Fruit fly (Drosophila melanogaster): Measurements from ENCODE around the gene CG33777.
A peak's percentile ranks its signal among the peaks of the same experiment; 100 is the strongest.

CG33777 gene

DNA sequence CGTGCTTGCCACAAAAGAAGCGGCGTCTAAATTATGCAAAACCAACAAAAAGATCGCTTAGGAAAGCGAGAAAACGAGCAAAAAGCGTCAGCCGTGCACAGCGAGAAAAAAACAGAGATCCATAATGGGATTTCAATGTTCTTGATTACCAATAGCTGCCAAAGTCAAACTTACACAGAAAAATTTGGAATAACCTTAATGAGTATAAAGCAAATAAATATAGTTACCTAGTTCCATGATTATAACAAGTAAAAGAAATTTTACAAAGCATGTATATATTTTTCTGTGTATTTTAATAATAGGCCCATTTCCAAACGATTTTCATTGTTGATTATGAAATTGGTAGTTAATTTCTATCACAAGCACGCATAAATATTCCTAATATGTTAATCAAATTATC is 21.1 kb downstream of the CG33777 start (continued):
- TF ChIP-seq Hmr (GFP tag; optimal IDR thresholded peaks at IDR 0.05), result peak; percentile 0
- TF ChIP-seq shn (GFP tag; optimal IDR thresholded peaks at IDR 0.05), result no peak
- no peak for TF ChIP-seq CG3838 (GFP tag; optimal IDR thresholded peaks at IDR 0.05)
- TF ChIP-seq Hsf (GFP tag; optimal IDR thresholded peaks at IDR 0.05), result no peak
- no peak for TF ChIP-seq Neu2 (GFP tag; optimal IDR thresholded peaks at IDR 0.05; ENCODE audit: borderline replicate concordance)
- TF ChIP-seq Hr51 (GFP tag; optimal IDR thresholded peaks at IDR 0.05), result peak in 1 of 2 experiments; percentile 74
- TF ChIP-seq lilli (GFP tag; optimal IDR thresholded peaks at IDR 0.05), result no peak
- TF ChIP-seq Mes4 (GFP tag; optimal IDR thresholded peaks at IDR 0.05), result no peak
- no peak for TF ChIP-seq CG4617 (GFP tag; optimal IDR thresholded peaks at IDR 0.05; ENCODE audit: borderline replicate concordance)
- no peak for TF ChIP-seq Hr39 (optimal IDR thresholded peaks at IDR 0.05)
- TF ChIP-seq CG9797 (GFP tag; optimal IDR thresholded peaks at IDR 0.05), result no peak
- TF ChIP-seq CG7372 (GFP tag; IDR thresholded peaks at IDR 0.05), result no peak
- no peak for TF ChIP-seq D (optimal IDR thresholded peaks at IDR 0.05)
- TF ChIP-seq D (GFP tag; optimal IDR thresholded peaks at IDR 0.05), result peak; percentile 47
- peak in 1 of 2 experiments; percentile 26 for TF ChIP-seq bsh (GFP tag; optimal IDR thresholded peaks at IDR 0.05)
- no peak for TF ChIP-seq CG3726 (GFP tag; IDR thresholded peaks at IDR 0.05)
- no peak for TF ChIP-seq sd (tag; optimal IDR thresholded peaks at IDR 0.05)
- TF ChIP-seq CG2678 (tag; optimal IDR thresholded peaks at IDR 0.05), result peak; percentile 70
- TF ChIP-seq Six4 (GFP tag; optimal IDR thresholded peaks at IDR 0.05), result no peak
- peak; percentile 17 for TF ChIP-seq trem (tag; optimal IDR thresholded peaks at IDR 0.05)
- peak; percentile 44 for TF ChIP-seq esg (GFP tag; conservative IDR thresholded peaks at IDR 0.05)
- TF ChIP-seq grn (GFP tag; optimal IDR thresholded peaks at IDR 0.05), result no peak
- TF ChIP-seq C15 (GFP tag; IDR thresholded peaks at IDR 0.05), result no peak
- TF ChIP-seq nerfin-1 (tag; optimal IDR thresholded peaks at IDR 0.05), result peak; percentile 28
- no peak for TF ChIP-seq ab (GFP tag; optimal IDR thresholded peaks at IDR 0.05)
- no peak for TF ChIP-seq CG4282 (GFP tag; optimal IDR thresholded peaks at IDR 0.05)
- TF ChIP-seq CG16815 (GFP tag; optimal IDR thresholded peaks at IDR 0.05), result no peak
- TF ChIP-seq ind (GFP tag; optimal IDR thresholded peaks at IDR 0.05), result peak; percentile 16
- TF ChIP-seq Med (GFP tag), result peak; percentile 51
- no peak for TF ChIP-seq CG31224 (GFP tag; IDR thresholded peaks at IDR 0.05)
- TF ChIP-seq CG14014 (GFP tag; IDR thresholded peaks at IDR 0.05), result no peak
- TF ChIP-seq CG7745 (tag; optimal IDR thresholded peaks at IDR 0.05), result no peak
- no peak for TF ChIP-seq CG2889 (GFP tag; IDR thresholded peaks at IDR 0.05)
- TF ChIP-seq al (GFP tag; IDR thresholded peaks at IDR 0.05), result no peak
- TF ChIP-seq CG13624 (GFP tag; optimal IDR thresholded peaks at IDR 0.05), result no peak
- no peak for TF ChIP-seq CG3995 (GFP tag; optimal IDR thresholded peaks at IDR 0.05)
- TF ChIP-seq fd96Cb (tag; optimal IDR thresholded peaks at IDR 0.05), result peak; percentile 70
- peak; percentile 68 for TF ChIP-seq gem (tag; optimal IDR thresholded peaks at IDR 0.05)
- TF ChIP-seq Dref (GFP tag; IDR thresholded peaks at IDR 0.05), result no peak
- no peak for TF ChIP-seq HLH4C (GFP tag; IDR thresholded peaks at IDR 0.05; ENCODE audit: partially characterized antibody)
- no peak for TF ChIP-seq Opbp (GFP tag; IDR thresholded peaks at IDR 0.05; ENCODE audit: partially characterized antibody)
- no peak for TF ChIP-seq NK7.1 (GFP tag; optimal IDR thresholded peaks at IDR 0.05)
- TF ChIP-seq gfzf (GFP tag; optimal IDR thresholded peaks at IDR 0.05), result no peak
- TF ChIP-seq Asciz (GFP tag; optimal IDR thresholded peaks at IDR 0.05), result peak; percentile 53
- no peak for TF ChIP-seq inv (GFP tag; IDR thresholded peaks at IDR 0.05; ENCODE audit: partially characterized antibody)
- no peak for TF ChIP-seq CG15696 (tag; optimal IDR thresholded peaks at IDR 0.05)
- TF ChIP-seq pho (GFP tag; optimal IDR thresholded peaks at IDR 0.05), result no peak
- 0 out of 3 replicates have a peak, but pooled peaks have one; percentile 13 for TF ChIP-seq jigr1 (GFP tag; IDR thresholded peaks at IDR 0.05)
- TF ChIP-seq Kr (GFP tag; optimal IDR thresholded peaks at IDR 0.05), result no peak
- TF ChIP-seq CG6654 (GFP tag; optimal IDR thresholded peaks at IDR 0.05), result no peak
- no peak for TF ChIP-seq CG12071 (GFP tag; optimal IDR thresholded peaks at IDR 0.05)
- peak; percentile 58 for TF ChIP-seq CG13424 (tag; optimal IDR thresholded peaks at IDR 0.05)

Measured in whole organism, embryonic.